Worm (Caenorhabditis elegans) whole organism, late embryonic: ENCODE results near the gene Y54G11A.19.

ENCODE experiments used
- C38D4.7 ChIP-seq: fragments of 200-800 bp; sonication (Bioruptor generic); optimal IDR thresholded peaks from 2 replicates; lab custom pipeline; 2018; ENCODE audit warnings: mild to moderate bottlenecking, missing genetic modification characterization, moderate library complexity, missing compliant biosample characterization
- F13H6.1 ChIP-seq: sonication (generic microtip); optimal IDR thresholded peaks from 2 replicates; lab custom pipeline; 2016; ENCODE audit warnings: missing genetic modification characterization, missing compliant biosample characterization
- K02D7.2 ChIP-seq: sonication (generic microtip); optimal IDR thresholded peaks from 2 replicates; lab custom pipeline; 2017; ENCODE audit warnings: mild to moderate bottlenecking, missing genetic modification characterization, missing compliant biosample characterization
- T23F11.4 ChIP-seq: fragments of 200-800 bp; sonication (Bioruptor generic); optimal IDR thresholded peaks from 2 replicates; lab custom pipeline; 2018; ENCODE audit warnings: mild to moderate bottlenecking, missing genetic modification characterization, missing compliant biosample characterization
- ahr-1 ChIP-seq: sonication (generic microtip); optimal IDR thresholded peaks from 2 replicates; lab custom pipeline; 2016; ENCODE audit warnings: missing genetic modification characterization, missing compliant biosample characterization
- ama-1 ChIP-seq: fragments of 150-350 bp; optimal IDR thresholded peaks from 2 replicates; lab custom pipeline; 2014
- ceh-18 ChIP-seq: sonication (generic microtip); optimal IDR thresholded peaks from 2 replicates; lab custom pipeline; 2016; ENCODE audit warnings: missing genetic modification characterization, missing compliant biosample characterization
- ceh-19 ChIP-seq: fragments of 200-800 bp; sonication (Bioruptor generic); optimal IDR thresholded peaks from 2 replicates; lab custom pipeline; 2018; ENCODE audit warnings: mild to moderate bottlenecking, missing genetic modification characterization, missing compliant biosample characterization
- ceh-2 ChIP-seq: sonication (generic microtip); optimal IDR thresholded peaks from 2 replicates; lab custom pipeline; 2016; ENCODE audit warnings: missing genotype, missing genetic modification characterization, missing compliant biosample characterization
- ceh-24 ChIP-seq: sonication (generic microtip); optimal IDR thresholded peaks from 2 replicates; lab custom pipeline; 2016; ENCODE audit warnings: mild to moderate bottlenecking, missing genetic modification characterization, missing compliant biosample characterization
- ceh-30 ChIP-seq: fragments of 150-350 bp; optimal IDR thresholded peaks from 2 replicates; lab custom pipeline; 2014; ENCODE audit warnings: missing biosample characterization, missing genetic modification characterization
- ceh-6 ChIP-seq: fragments of 200-800 bp; sonication (Bioruptor generic); optimal IDR thresholded peaks from 2 replicates; lab custom pipeline; 2018; ENCODE audit warnings: mild to moderate bottlenecking, missing genetic modification characterization, missing compliant biosample characterization
- ceh-9 ChIP-seq: sonication (generic microtip); optimal IDR thresholded peaks from 2 replicates; lab custom pipeline; 2016; ENCODE audit warnings: mild to moderate bottlenecking, missing genetic modification characterization, inconsistent platforms, missing compliant biosample characterization
- dmd-4 ChIP-seq: sonication (generic microtip); optimal IDR thresholded peaks from 2 replicates; lab custom pipeline; 2016; ENCODE audit warnings: borderline replicate concordance, missing genetic modification characterization, missing compliant biosample characterization
- dve-1 ChIP-seq: sonication (generic microtip); optimal IDR thresholded peaks from 2 replicates; lab custom pipeline; 2017; ENCODE audit warnings: antibody characterized with exemption, mild to moderate bottlenecking, missing genetic modification characterization, missing compliant biosample characterization
- elt-2 ChIP-seq: sonication (generic microtip); optimal IDR thresholded peaks from 2 replicates; lab custom pipeline; 2016; ENCODE audit warnings: missing genetic modification reagents, missing genetic modification characterization, missing compliant biosample characterization
- elt-4 ChIP-seq: sonication (generic microtip); optimal IDR thresholded peaks from 2 replicates; lab custom pipeline; 2016; ENCODE audit warnings: missing genetic modification characterization, missing compliant biosample characterization
- eyg-1 ChIP-seq: sonication (generic microtip); optimal IDR thresholded peaks from 2 replicates; lab custom pipeline; 2016; ENCODE audit warnings: missing genotype, missing genetic modification characterization, missing compliant biosample characterization
- fax-1 ChIP-seq: sonication (generic microtip); optimal IDR thresholded peaks from 2 replicates; lab custom pipeline; 2016; ENCODE audit warnings: missing genotype, missing genetic modification characterization, missing compliant biosample characterization
- fkh-10 ChIP-seq: fragments of 150-350 bp; optimal IDR thresholded peaks from 2 replicates; lab custom pipeline; 2014; ENCODE audit warnings: missing biosample characterization, missing genetic modification reagents, missing genetic modification characterization
- fkh-6 ChIP-seq: sonication (generic microtip); optimal IDR thresholded peaks from 2 replicates; lab custom pipeline; 2016; ENCODE audit warnings: missing genetic modification characterization, missing compliant biosample characterization
- hlh-13 ChIP-seq: fragments of 200-800 bp; sonication (Bioruptor generic); optimal IDR thresholded peaks from 2 replicates; lab custom pipeline; 2018; ENCODE audit warnings: mild to moderate bottlenecking, missing genetic modification characterization, missing compliant biosample characterization
- hlh-30 ChIP-seq: sonication (generic microtip); optimal IDR thresholded peaks from 2 replicates; lab custom pipeline; 2017; ENCODE audit warnings: antibody characterized with exemption, missing genetic modification characterization, missing compliant biosample characterization; ENCODE audit not compliant: insufficient read depth
- hlh-6 ChIP-seq: sonication (generic microtip); optimal IDR thresholded peaks from 2 replicates; lab custom pipeline; 2016; ENCODE audit warnings: missing genotype, missing genetic modification characterization, missing compliant biosample characterization
- lin-11 ChIP-seq: fragments of 200-800 bp; sonication (Bioruptor generic); optimal IDR thresholded peaks from 2 replicates; lab custom pipeline; 2018; ENCODE audit warnings: mild to moderate bottlenecking, missing genetic modification characterization, missing compliant biosample characterization
- madf-2 ChIP-seq: sonication (generic microtip); optimal IDR thresholded peaks from 2 replicates; lab custom pipeline; 2017; ENCODE audit warnings: missing genetic modification characterization, missing compliant biosample characterization
- nfya-1 ChIP-seq: sonication (generic microtip); optimal IDR thresholded peaks from 2 replicates; lab custom pipeline; 2017; ENCODE audit warnings: missing genetic modification characterization, mild to moderate bottlenecking, missing compliant biosample characterization, antibody characterized with exemption, moderate library complexity
- nhr-11 ChIP-seq: fragments of 150-350 bp; optimal IDR thresholded peaks from 2 replicates; lab custom pipeline; 2014; ENCODE audit warnings: missing biosample characterization, missing genetic modification characterization
- nhr-232 ChIP-seq: sonication (generic microtip); optimal IDR thresholded peaks from 2 replicates; lab custom pipeline; 2016; ENCODE audit warnings: missing genetic modification characterization, missing compliant biosample characterization
- npax-4 ChIP-seq: sonication (generic microtip); optimal IDR thresholded peaks from 2 replicates; lab custom pipeline; 2016; ENCODE audit warnings: missing genetic modification characterization, missing compliant biosample characterization
- odd-2 ChIP-seq: sonication (generic microtip); optimal IDR thresholded peaks from 2 replicates; lab custom pipeline; 2017; ENCODE audit warnings: antibody characterized with exemption, mild to moderate bottlenecking, missing genetic modification characterization, missing compliant biosample characterization
- pag-3 ChIP-seq: sonication (generic microtip); optimal IDR thresholded peaks from 2 replicates; lab custom pipeline; 2016; ENCODE audit warnings: missing compliant biosample characterization, missing genetic modification characterization, borderline replicate concordance
- pat-9 ChIP-seq: fragments of 200-800 bp; sonication (Bioruptor generic); optimal IDR thresholded peaks from 2 replicates; lab custom pipeline; 2018; ENCODE audit warnings: mild to moderate bottlenecking, missing genetic modification characterization, moderate library complexity, missing compliant biosample characterization
- pax-1 ChIP-seq: fragments of 150-350 bp; optimal IDR thresholded peaks from 2 replicates; lab custom pipeline; 2014; ENCODE audit warnings: missing biosample characterization, missing genetic modification characterization
- pha-2 ChIP-seq: sonication (generic microtip); optimal IDR thresholded peaks from 2 replicates; lab custom pipeline; 2017; ENCODE audit warnings: mild to moderate bottlenecking, missing genetic modification characterization, missing compliant biosample characterization
- pha-4 ChIP-seq: fragments of 150-350 bp; optimal IDR thresholded peaks from 2 replicates; lab custom pipeline; 2018; ENCODE audit warnings: missing biosample characterization, missing genetic modification reagents, missing genetic modification characterization
- ref-2 ChIP-seq: sonication (generic microtip); optimal IDR thresholded peaks from 2 replicates; lab custom pipeline; 2016; ENCODE audit warnings: missing genetic modification characterization, missing compliant biosample characterization
- rnt-1 ChIP-seq: sonication (generic microtip); optimal IDR thresholded peaks from 2 replicates; lab custom pipeline; 2016; ENCODE audit warnings: missing genetic modification characterization, missing compliant biosample characterization
- syd-9 ChIP-seq: sonication (generic microtip); optimal IDR thresholded peaks from 2 replicates; lab custom pipeline; 2016; ENCODE audit warnings: mild to moderate bottlenecking, missing genetic modification characterization, moderate library complexity, missing compliant biosample characterization
- tbx-2 ChIP-seq: sonication (generic microtip); optimal IDR thresholded peaks from 2 replicates; lab custom pipeline; 2016; ENCODE audit warnings: missing genetic modification characterization, missing compliant biosample characterization
- tbx-7 ChIP-seq: sonication (generic microtip); optimal IDR thresholded peaks from 2 replicates; lab custom pipeline; 2016; ENCODE audit warnings: missing genotype, missing genetic modification characterization, missing compliant biosample characterization
- ttx-3 ChIP-seq: sonication (generic microtip); optimal IDR thresholded peaks from 2 replicates; lab custom pipeline; 2016; ENCODE audit warnings: missing genetic modification reagents, missing genetic modification characterization, missing compliant biosample characterization
- unc-3 ChIP-seq, 2 experiments: fragments of 200-800 bp in 1 of 2; sonication (Bioruptor generic) in 1 of 2; sonication (generic microtip) in 1 of 2; conservative IDR thresholded peaks in 1 of 2; optimal IDR thresholded peaks in 1 of 2; 2 replicates each; pipeline versions ENCODE4 v1.3.6 to Lab custom; 2016 to 2022; ENCODE audit warnings: missing compliant biosample characterization in 2 of 2, missing genetic modification characterization in 2 of 2, missing genetic modification reagents in 1 of 2
- unc-42 ChIP-seq: sonication (generic microtip); optimal IDR thresholded peaks from 2 replicates; lab custom pipeline; 2016; ENCODE audit warnings: missing genotype, missing genetic modification characterization, missing compliant biosample characterization
- zip-5 ChIP-seq: sonication (generic microtip); optimal IDR thresholded peaks from 2 replicates; lab custom pipeline; 2016; ENCODE audit warnings: missing genetic modification characterization, missing compliant biosample characterization

Y54G11A.19 gene

ce11 chrII:14251400-14251940 is 5.2 kb downstream of the Y54G11A.19 start (continued):
- TF ChIP-seq rnt-1 (tag; lab: Kevin White, UChicago) (peak; percentile 85), T23F11.4 (GFP tag; lab: Kevin White, UChicago) (peak; percentile 26), ceh-18 (tag; lab: Kevin White, UChicago) (peak; percentile 93), elt-4 (tag; lab: Kevin White, UChicago) (no peak), ceh-9 (tag; lab: Kevin White, UChicago) (peak; percentile 54), ahr-1 (peak; percentile 39), fkh-10 (GFP tag; lab: Kevin White, UChicago) (no peak), zip-5 (tag; lab: Kevin White, UChicago) (no peak), C38D4.7 (GFP tag; lab: Kevin White, UChicago) (peak; percentile 9), dve-1 (tag; lab: Kevin White, UChicago) (no peak), eyg-1 (tag; lab: Kevin White, UChicago) (no peak), npax-4 (tag; lab: Kevin White, UChicago) (no peak), ref-2 (tag; lab: Kevin White, UChicago) (peak; percentile 88), ceh-30 (tag; lab: Kevin White, UChicago) (no peak), pax-1 (tag; lab: Kevin White, UChicago) (no peak), nhr-232 (no peak), pha-4 (tag; lab: Kevin White, UChicago) (no peak), madf-2 (tag; lab: Kevin White, UChicago) (peak; percentile 99), F13H6.1 (tag; lab: Kevin White, UChicago) (peak; percentile 64), ceh-6 (GFP tag; lab: Kevin White, UChicago) (peak; percentile 15), pat-9 (tag; lab: Kevin White, UChicago) (peak; percentile 67), pag-3 (tag; lab: Kevin White, UChicago) (no peak), dmd-4 (tag; lab: Kevin White, UChicago) (no peak), elt-2 (tag; lab: Kevin White, UChicago) (peak; percentile 76), hlh-30 (tag; lab: Kevin White, UChicago) (peak; percentile 97), pha-2 (tag; lab: Kevin White, UChicago) (peak; percentile 53), K02D7.2 (peak; percentile 38), syd-9 (tag; lab: Kevin White, UChicago) (peak; percentile 36), tbx-2 (tag; lab: Kevin White, UChicago) (peak; percentile 89)
- TF ChIP-seq, all 69 proteins: peak for 45

- no peak for TF ChIP-seq tbx-7 (tag; lab: Kevin White, UChicago)
- TF ChIP-seq unc-3 (GFP tag; conservative IDR thresholded peaks at IDR 0.05; lab: Robert Waterston, UW): peak; percentile 16; the same call in 1 of the 2 replicates
- no peak for TF ChIP-seq unc-3 (tag; optimal IDR thresholded peaks at IDR 0.05; lab: Kevin White, UChicago)
- TF ChIP-seq ceh-2 (tag; lab: Kevin White, UChicago): peak; percentile 47
- TF ChIP-seq ttx-3 (tag; lab: Kevin White, UChicago): no peak
- no peak for TF ChIP-seq fax-1 (tag; lab: Kevin White, UChicago)
- TF ChIP-seq odd-2 (tag; lab: Kevin White, UChicago): no peak
- peak; percentile 37 for TF ChIP-seq elt-2 (tag; lab: Kevin White, UChicago)
- TF ChIP-seq hlh-13 (GFP tag; lab: Kevin White, UChicago): peak; percentile 17
- peak; percentile 26 for TF ChIP-seq nhr-232
- TF ChIP-seq ama-1: peak; percentile 48
- peak; percentile 19 for TF ChIP-seq lin-11 (tag; lab: Kevin White, UChicago)
- peak; percentile 91 for TF ChIP-seq rnt-1 (tag; lab: Kevin White, UChicago)
- TF ChIP-seq K02D7.2: no peak
- no peak for TF ChIP-seq T23F11.4 (GFP tag; lab: Kevin White, UChicago)
- no peak for TF ChIP-seq elt-4 (tag; lab: Kevin White, UChicago)
- no peak for TF ChIP-seq ahr-1
- TF ChIP-seq fkh-6 (tag; lab: Kevin White, UChicago): no peak
- no peak for TF ChIP-seq npax-4 (tag; lab: Kevin White, UChicago)
- no peak for TF ChIP-seq hlh-6 (tag; lab: Kevin White, UChicago)
- no peak for TF ChIP-seq pag-3 (tag; lab: Kevin White, UChicago)
- peak; percentile 27 for TF ChIP-seq unc-42 (tag; lab: Kevin White, UChicago)
- peak; percentile 95 for TF ChIP-seq nfya-1 (tag; lab: Kevin White, UChicago)
- TF ChIP-seq ceh-9 (tag; lab: Kevin White, UChicago): no peak
- no peak for TF ChIP-seq nhr-11 (tag; lab: Kevin White, UChicago)
- no peak for TF ChIP-seq pat-9 (tag; lab: Kevin White, UChicago)
- TF ChIP-seq dve-1 (tag; lab: Kevin White, UChicago): peak; percentile 23
- TF ChIP-seq pax-1 (tag; lab: Kevin White, UChicago): no peak
- TF ChIP-seq ceh-24: no peak
- no peak for TF ChIP-seq pha-4 (tag; lab: Kevin White, UChicago)
- TF ChIP-seq C38D4.7 (GFP tag; lab: Kevin White, UChicago): peak; percentile 46
- peak; percentile 85 for TF ChIP-seq ceh-19 (GFP tag; lab: Kevin White, UChicago)
- TF ChIP-seq syd-9 (tag; lab: Kevin White, UChicago): peak; percentile 50
These were observed 6.3 kb downstream of the Y54G11A.19 start, which contains the start of gene hmg-1.1 for ce11 chrII:14250147-14250965. Gene hmg-1.1 (plus strand): TSS chrII:14250695.
